Worm (Caenorhabditis elegans): ENCODE measurements around the gene lars-1.

Gene lars-1

ce11 chrIII:4176109-4176596, 10.4 kb downstream of the lars-1 start, which contains the start of the genes hrde-1 and C16C10.13 (continued):
- TF ChIP-seq cebp-1 (GFP tag; IDR thresholded peaks at IDR 0.05) = no peak
- TF ChIP-seq cebp-1 (tag; optimal IDR thresholded peaks at IDR 0.05) = no peak
- TF ChIP-seq F37B4.10 (GFP tag; IDR thresholded peaks at IDR 0.05) = no peak
- TF ChIP-seq akir-1 (GFP tag; optimal IDR thresholded peaks at IDR 0.05) = no peak
- no peak for TF ChIP-seq ceh-58 (GFP tag; IDR thresholded peaks at IDR 0.05)
- no peak for TF ChIP-seq nhr-80 (tag; optimal IDR thresholded peaks at IDR 0.05)
- peak; percentile 80 for TF ChIP-seq rcor-1 (GFP tag; IDR thresholded peaks at IDR 0.05)
- TF ChIP-seq lin-26 (GFP tag; IDR thresholded peaks at IDR 0.05) = no peak
- no peak for TF ChIP-seq attf-3 (GFP tag; conservative IDR thresholded peaks at IDR 0.05)
- no peak for TF ChIP-seq fkh-3 (tag; optimal IDR thresholded peaks at IDR 0.05)
- TF ChIP-seq F23B12.7 (tag; optimal IDR thresholded peaks at IDR 0.05; ENCODE audit: insufficient read depth) = peak; percentile 14
- TF ChIP-seq lag-1 (GFP tag; IDR thresholded peaks at IDR 0.05) = no peak
- TF ChIP-seq T07F8.4 (tag; optimal IDR thresholded peaks at IDR 0.05) = no peak
- no peak for TF ChIP-seq ceh-40 (GFP tag; IDR thresholded peaks at IDR 0.05)
- no peak for TF ChIP-seq ceh-100 (GFP tag; IDR thresholded peaks at IDR 0.05)
- TF ChIP-seq nhr-120 (GFP tag; IDR thresholded peaks at IDR 0.05) = no peak
- TF ChIP-seq ztf-22 (GFP tag; optimal IDR thresholded peaks at IDR 0.05) = no peak
- no peak for TF ChIP-seq nhr-90 (tag; optimal IDR thresholded peaks at IDR 0.05)
- TF ChIP-seq F49E8.2 (tag; optimal IDR thresholded peaks at IDR 0.05; ENCODE audit: insufficient read depth) = peak; percentile 93
- TF ChIP-seq hmg-1.2 (GFP tag; IDR thresholded peaks at IDR 0.05) = peak; percentile 23; the same call in 1 of the 2 replicates
- peak; percentile 97 for TF ChIP-seq efl-1 (GFP tag; optimal IDR thresholded peaks at IDR 0.05)
- TF ChIP-seq ceh-91 (GFP tag; IDR thresholded peaks at IDR 0.05) = peak; percentile 95
- peak; percentile 65; the same call in 1 of the 2 replicates for TF ChIP-seq ekl-4 (GFP tag; IDR thresholded peaks at IDR 0.05)
- TF ChIP-seq B0336.3 (GFP tag; IDR thresholded peaks at IDR 0.05) = no peak
- peak; percentile 82 for TF ChIP-seq B0019.2 (GFP tag; conservative IDR thresholded peaks at IDR 0.05)
- no peak for TF ChIP-seq egl-44 (GFP tag; IDR thresholded peaks at IDR 0.05)
- no peak for TF ChIP-seq K12H6.12 (tag; optimal IDR thresholded peaks at IDR 0.05)
- TF ChIP-seq ztf-3 (GFP tag; optimal IDR thresholded peaks at IDR 0.05) = no peak
- TF ChIP-seq sdz-38 (tag; optimal IDR thresholded peaks at IDR 0.05) = no peak
- TF ChIP-seq egl-18 (GFP tag; IDR thresholded peaks at IDR 0.05) = no peak
- TF ChIP-seq let-526 (GFP tag; IDR thresholded peaks at IDR 0.05) = no peak
- TF ChIP-seq ztf-26 (tag; optimal IDR thresholded peaks at IDR 0.05) = no peak
- TF ChIP-seq unc-130 (GFP tag; optimal IDR thresholded peaks at IDR 0.05) = peak; percentile 93
- peak; percentile 98 for TF ChIP-seq madf-8 (GFP tag; conservative IDR thresholded peaks at IDR 0.05)
- no peak for TF ChIP-seq ztf-25 (GFP tag; IDR thresholded peaks at IDR 0.05)
- no peak for TF ChIP-seq hlh-12 (tag; optimal IDR thresholded peaks at IDR 0.05)
- no peak for TF ChIP-seq Y67H2A.10 (GFP tag; conservative IDR thresholded peaks at IDR 0.05)
- TF ChIP-seq sea-2 (GFP tag; IDR thresholded peaks at IDR 0.05) = no peak
- TF ChIP-seq snpc-3.4 (tag; optimal IDR thresholded peaks at IDR 0.05) = peak; percentile 91
- TF ChIP-seq nfyb-1 (GFP tag; IDR thresholded peaks at IDR 0.05) = no peak

- TF ChIP-seq cebp-1 (GFP tag; IDR thresholded peaks at IDR 0.05) = no peak
- peak; percentile 16 for TF ChIP-seq cebp-1 (tag; optimal IDR thresholded peaks at IDR 0.05)
- no peak for TF ChIP-seq sptf-2 (GFP tag; optimal IDR thresholded peaks at IDR 0.05)
- TF ChIP-seq F22D6.2 (tag; optimal IDR thresholded peaks at IDR 0.05) = no peak
- TF ChIP-seq B0336.3 (GFP tag; IDR thresholded peaks at IDR 0.05) = peak; percentile 22; the same call in 1 of the 2 replicates
- no peak; the same call in 1 of the 2 replicates for TF ChIP-seq lin-26 (GFP tag; IDR thresholded peaks at IDR 0.05)
- no peak for TF ChIP-seq gei-17 (GFP tag; optimal IDR thresholded peaks at IDR 0.05)
- TF ChIP-seq egl-44 (GFP tag; IDR thresholded peaks at IDR 0.05) = no peak
- no peak for TF ChIP-seq ztf-6 (GFP tag; IDR thresholded peaks at IDR 0.05)
- TF ChIP-seq dox-1 (GFP tag; IDR thresholded peaks at IDR 0.05) = 0 out of 2 replicates have a peak, but pooled peaks have one; percentile 62
- no peak for TF ChIP-seq die-1 (tag; optimal IDR thresholded peaks at IDR 0.05)
- TF ChIP-seq hsf-1 (GFP tag; IDR thresholded peaks at IDR 0.05) = peak; percentile 61
- no peak for TF ChIP-seq tbp1 (GFP tag; optimal IDR thresholded peaks at IDR 0.05)
- TF ChIP-seq B0019.2 (GFP tag; conservative IDR thresholded peaks at IDR 0.05) = no peak
Observed at ce11 chrIII:4175489-4175888, 11.1 kb downstream of the lars-1 start.
